Fruit fly (Drosophila melanogaster) Kc167 (cell line): Measurements from ENCODE around the gene CG11581.

ENCODE experiments used
- Sin3A ChIP-seq: fragments of >200 bp; optimal IDR thresholded peaks from 2 replicates; lab custom pipeline; 2018; ENCODE audit warnings: missing external identifiers
- insv ChIP-seq: fragments of >200 bp; optimal IDR thresholded peaks from 3 replicates; lab custom pipeline; 2018; ENCODE audit warnings: missing external identifiers
- psq ChIP-seq: fragments of >200 bp; optimal IDR thresholded peaks from 2 replicates; lab custom pipeline; 2017; ENCODE audit warnings: missing external identifiers

DNA sequence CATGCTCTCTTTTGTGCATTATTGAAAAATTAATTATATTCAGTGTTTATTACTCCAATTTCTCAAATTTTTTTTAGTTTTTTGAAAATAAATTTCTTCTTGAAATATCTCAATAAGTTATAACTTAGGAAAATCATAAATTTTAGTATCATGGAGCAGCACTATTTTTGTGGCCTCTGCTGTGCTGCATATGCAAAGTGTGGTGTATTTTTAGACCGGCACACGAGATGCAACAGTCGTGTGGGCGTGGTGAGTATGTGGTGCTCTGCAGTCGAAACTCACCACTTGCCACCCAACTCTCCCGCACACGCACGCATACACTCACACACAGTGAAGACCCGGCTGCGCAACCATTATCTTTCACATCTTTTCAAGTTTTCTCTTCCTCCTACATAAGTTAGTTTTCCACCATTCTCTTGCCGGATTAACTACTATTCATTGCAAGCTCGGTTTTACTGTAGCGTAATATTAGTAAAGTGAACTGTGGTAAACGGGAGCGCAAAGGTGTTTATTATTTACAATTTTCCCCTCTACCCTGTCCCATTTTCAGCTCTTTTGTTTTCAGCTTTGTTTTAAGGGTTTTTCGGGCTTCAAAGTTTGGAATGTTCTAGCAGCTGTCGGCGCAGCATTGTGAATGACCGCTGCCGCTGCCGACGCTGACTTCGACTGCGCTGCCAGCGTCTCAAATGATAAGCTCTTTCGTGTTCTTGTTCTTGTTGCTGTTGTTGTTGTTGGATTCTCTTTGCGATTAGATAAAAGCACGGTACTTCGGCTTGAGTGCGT is 31.9 kb downstream of the CG11581 start:
- TF ChIP-seq psq (lab: Kevin White, UChicago) = no peak
- TF ChIP-seq Sin3A = no peak
- TF ChIP-seq insv (lab: Kevin White, UChicago) = no peak
